In genomic region chr3L:3435531-3436309, dm6 we compare ENCODE assay signal across 1 fruit fly cellular context.
TF ChIP-seq lines count a peak whose summit lies in the region.

No protein-coding gene starts in this region.

TF ChIP-seq in whole organism, embryonic, 481 proteins besides CTCF, POLR2A, EP300 and RAD21 (continued from another document):
- TF ChIP-seq CG2712 (tag; optimal IDR thresholded peaks at IDR 0.05; lab: Kevin White, UChicago) (no peak), sug (tag; optimal IDR thresholded peaks at IDR 0.05; lab: Kevin White, UChicago) (peak; percentile 9), sens (GFP tag; lab: Kevin White, UChicago) (peak; percentile 18), Eip74EF (GFP tag; optimal IDR thresholded peaks at IDR 0.05; lab: Kevin White, UChicago) (no peak), sd (tag; optimal IDR thresholded peaks at IDR 0.05; lab: Kevin White, UChicago) (peak; percentile 17), exex (tag; optimal IDR thresholded peaks at IDR 0.05; lab: Kevin White, UChicago) (peak; percentile 99), Neu2 (GFP tag; optimal IDR thresholded peaks at IDR 0.05; lab: Kevin White, UChicago; ENCODE audit: borderline replicate concordance) (no peak), CG9437 (GFP tag; optimal IDR thresholded peaks at IDR 0.05; lab: Kevin White, UChicago) (no peak), CG4424 (GFP tag; optimal IDR thresholded peaks at IDR 0.05; lab: Kevin White, UChicago) (no peak), Sry-β (GFP tag; optimal IDR thresholded peaks at IDR 0.05; lab: Kevin White, UChicago) (no peak), CG7928 (GFP tag; optimal IDR thresholded peaks at IDR 0.05; lab: Kevin White, UChicago) (no peak), CG7357 (GFP tag; IDR thresholded peaks at IDR 0.05; lab: Robert Waterston, UW) (no peak), stc (GFP tag; IDR thresholded peaks at IDR 0.05; lab: Robert Waterston, UW) (no peak), E2f2 (GFP tag; IDR thresholded peaks at IDR 0.05; lab: Robert Waterston, UW) (no peak), aop (GFP tag; IDR thresholded peaks at IDR 0.05; lab: Robert Waterston, UW) (no peak), slbo (GFP tag; IDR thresholded peaks at IDR 0.05; lab: Robert Waterston, UW) (no peak), slp2 (GFP tag; optimal IDR thresholded peaks at IDR 0.05; lab: Kevin White, UChicago) (no peak), ac (GFP tag; optimal IDR thresholded peaks at IDR 0.05; lab: Kevin White, UChicago) (no peak), Sox100B (GFP tag; optimal IDR thresholded peaks at IDR 0.05; lab: Kevin White, UChicago) (no peak), CG11695 (GFP tag; IDR thresholded peaks at IDR 0.05; lab: Robert Waterston, UW) (no peak), CG3065 (GFP tag; optimal IDR thresholded peaks at IDR 0.05; lab: Kevin White, UChicago) (no peak), CG9876 (GFP tag; optimal IDR thresholded peaks at IDR 0.05; lab: Kevin White, UChicago) (no peak), CG18599 (GFP tag; optimal IDR thresholded peaks at IDR 0.05; lab: Kevin White, UChicago) (peak; percentile 17), Taf1 (GFP tag; IDR thresholded peaks at IDR 0.05; lab: Robert Waterston, UW) (no peak), pros (GFP tag; optimal IDR thresholded peaks at IDR 0.05; lab: Kevin White, UChicago) (no peak), Hey (tag; optimal IDR thresholded peaks at IDR 0.05; lab: Kevin White, UChicago) (peak; percentile 18), CG10654 (GFP tag; optimal IDR thresholded peaks at IDR 0.05; lab: Kevin White, UChicago) (no peak), psq (GFP tag; optimal IDR thresholded peaks at IDR 0.05; lab: Kevin White, UChicago) (no peak), jing (GFP tag; optimal IDR thresholded peaks at IDR 0.05; lab: Kevin White, UChicago) (no peak), pnt (GFP tag; optimal IDR thresholded peaks at IDR 0.05; lab: Kevin White, UChicago) (no peak), sob (GFP tag; IDR thresholded peaks at IDR 0.05; lab: Robert Waterston, UW) (no peak), shn (GFP tag; optimal IDR thresholded peaks at IDR 0.05; lab: Kevin White, UChicago) (no peak), vnd (GFP tag; IDR thresholded peaks at IDR 0.05; lab: Robert Waterston, UW; ENCODE audit: partially characterized antibody) (peak; percentile 22; the same call in 1 of the 3 replicates), lola (GFP tag; optimal IDR thresholded peaks at IDR 0.05; lab: Kevin White, UChicago) (no peak), TFAM (GFP tag; optimal IDR thresholded peaks at IDR 0.05; lab: Kevin White, UChicago) (no peak), grn (GFP tag; optimal IDR thresholded peaks at IDR 0.05; lab: Kevin White, UChicago) (peak; percentile 54), nom (GFP tag; optimal IDR thresholded peaks at IDR 0.05; lab: Kevin White, UChicago) (no peak), chm (GFP tag; IDR thresholded peaks at IDR 0.05; lab: Robert Waterston, UW) (no peak), Antp (GFP tag; optimal IDR thresholded peaks at IDR 0.05; lab: Kevin White, UChicago) (no peak), CG1233 (GFP tag; optimal IDR thresholded peaks at IDR 0.05; lab: Kevin White, UChicago) (no peak), mld (GFP tag; IDR thresholded peaks at IDR 0.05; lab: Robert Waterston, UW; ENCODE audit: partially characterized antibody) (no peak), en (GFP tag; optimal IDR thresholded peaks at IDR 0.05; lab: Kevin White, UChicago) (no peak), CG6654 (GFP tag; optimal IDR thresholded peaks at IDR 0.05; lab: Kevin White, UChicago) (no peak), B-H2 (GFP tag; optimal IDR thresholded peaks at IDR 0.05; lab: Kevin White, UChicago) (no peak), C15 (GFP tag; IDR thresholded peaks at IDR 0.05; lab: Robert Waterston, UW) (no peak), p53 (GFP tag; optimal IDR thresholded peaks at IDR 0.05; lab: Kevin White, UChicago) (no peak), caup (GFP tag; optimal IDR thresholded peaks at IDR 0.05; lab: Kevin White, UChicago; ENCODE audit: severe bottlenecking) (no peak), h (optimal IDR thresholded peaks at IDR 0.05; lab: Kevin White, UChicago) (no peak), CG9727 (GFP tag; optimal IDR thresholded peaks at IDR 0.05; lab: Kevin White, UChicago) (no peak), CG32532 (GFP tag; IDR thresholded peaks at IDR 0.05; lab: Robert Waterston, UW) (no peak), lab (GFP tag; optimal IDR thresholded peaks at IDR 0.05; lab: Kevin White, UChicago) (peak; percentile 13), Jarid2 (GFP tag; optimal IDR thresholded peaks at IDR 0.05; lab: Kevin White, UChicago) (no peak), HLH3B (GFP tag; IDR thresholded peaks at IDR 0.05; lab: Robert Waterston, UW) (no peak), Blimp-1 (GFP tag; optimal IDR thresholded peaks at IDR 0.05; lab: Kevin White, UChicago) (no peak), ranshi (GFP tag; IDR thresholded peaks at IDR 0.05; lab: Robert Waterston, UW) (no peak), Xrp1 (GFP tag; IDR thresholded peaks at IDR 0.05; lab: Robert Waterston, UW) (no peak), Doc2 (GFP tag; IDR thresholded peaks at IDR 0.05; lab: Robert Waterston, UW) (no peak), zen (tag; optimal IDR thresholded peaks at IDR 0.05; lab: Kevin White, UChicago) (no peak), insv (GFP tag; optimal IDR thresholded peaks at IDR 0.05; lab: Kevin White, UChicago) (no peak), twi (tag; optimal IDR thresholded peaks at IDR 0.05; lab: Kevin White, UChicago) (peak; percentile 69), CG16779 (GFP tag; IDR thresholded peaks at IDR 0.05; lab: Robert Waterston, UW) (no peak), seq (GFP tag; IDR thresholded peaks at IDR 0.05; lab: Robert Waterston, UW) (no peak)
